Worm (Caenorhabditis elegans) whole organism, young adult: ENCODE measurements around the gene sru-39.

Experiments
- D2030.7 ChIP-seq: fragments of 200-800 bp; sonication (Bioruptor generic); IDR thresholded peaks from 2 replicates; pipeline ENCODE4 v1.3.6; 2022; ENCODE audit warnings: missing genetic modification reagents, missing genetic modification characterization, missing compliant biosample characterization
- Y95B8A.8 ChIP-seq: fragments of 200-800 bp; sonication (Bioruptor generic); IDR thresholded peaks from 2 replicates; pipeline ENCODE4 v1.3.6; 2022; ENCODE audit warnings: missing genetic modification reagents, missing genetic modification characterization, missing compliant biosample characterization
- ama-1 ChIP-seq, 3 experiments: fragments of 150-350 bp in 1 of 3; sonication (generic microtip) in 2 of 3; optimal IDR thresholded peaks; 2 replicates each; lab custom pipeline; 2014 to 2018; ENCODE audit warnings: missing biosample characterization in 2 of 3, missing genetic modification characterization in 2 of 3, missing genetic modification reagents in 2 of 3
- him-1 ChIP-seq: sonication (generic microtip); optimal IDR thresholded peaks from 2 replicates; lab custom pipeline; 2016; ENCODE audit warnings: missing genotype, missing genetic modification reagents, missing genetic modification characterization, missing compliant biosample characterization
- mxl-1 ChIP-seq: sonication (generic microtip); optimal IDR thresholded peaks from 2 replicates; lab custom pipeline; 2016; ENCODE audit warnings: missing genetic modification characterization, missing compliant biosample characterization
- nhr-27 ChIP-seq: fragments of 200-800 bp; sonication (Bioruptor generic); optimal IDR thresholded peaks from 2 replicates; lab custom pipeline; 2018; ENCODE audit warnings: mild to moderate bottlenecking, missing genetic modification characterization, moderate library complexity, missing compliant biosample characterization
- rec-8 ChIP-seq, 2 experiments: sonication (generic microtip); optimal IDR thresholded peaks; 2 replicates each; lab custom pipeline; 2016; ENCODE audit warnings: mild to moderate bottlenecking in 2 of 2, missing genetic modification characterization in 2 of 2, missing genetic modification reagents in 2 of 2, missing genotype in 2 of 2, missing biosample characterization in 1 of 2, missing compliant biosample characterization in 1 of 2, moderate library complexity in 1 of 2
- sea-2 ChIP-seq: fragments of 200-800 bp; sonication (Bioruptor generic); IDR thresholded peaks from 2 replicates; pipeline ENCODE4 v1.3.6; 2022; ENCODE audit warnings: missing genetic modification characterization, missing compliant biosample characterization
- snpc-3.4 ChIP-seq: sonication (generic microtip); optimal IDR thresholded peaks from 2 replicates; lab custom pipeline; 2017; ENCODE audit warnings: missing genetic modification characterization, mild to moderate bottlenecking, missing compliant biosample characterization, antibody characterized with exemption, moderate library complexity, missing genotype, missing genetic modification reagents
- zim-3 ChIP-seq: sonication (generic microtip); optimal IDR thresholded peaks from 2 replicates; lab custom pipeline; 2017; ENCODE audit warnings: mild to moderate bottlenecking, missing genetic modification characterization, moderate library complexity, missing compliant biosample characterization
- ztf-22 ChIP-seq: fragments of 200-800 bp; sonication (Bioruptor generic); optimal IDR thresholded peaks from 2 replicates; lab custom pipeline; 2018; ENCODE audit warnings: mild to moderate bottlenecking, missing genetic modification characterization, moderate library complexity, missing compliant biosample characterization

DNA sequence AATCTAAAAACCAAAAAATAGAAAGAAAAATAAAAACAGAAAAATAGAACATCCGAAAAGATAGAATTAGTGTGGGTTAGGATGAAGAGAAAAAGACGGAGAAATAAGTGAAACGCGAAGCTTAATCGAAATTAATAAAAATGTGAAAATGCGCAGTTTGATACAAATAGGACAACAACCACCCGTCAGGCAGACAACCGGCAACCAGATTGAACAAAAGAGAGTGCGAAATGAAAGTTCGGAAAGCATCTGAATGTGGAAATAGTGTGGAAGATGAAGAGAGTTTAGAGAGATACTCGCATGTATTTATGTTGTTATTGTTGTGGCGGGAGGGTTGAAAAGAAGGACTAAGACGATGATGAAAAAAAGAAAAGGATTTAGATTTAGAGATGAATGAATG is 44.8 kb upstream of the sru-39 start:
- TF ChIP-seq him-1 (tag; lab: Kevin White, UChicago) (no peak), rec-8 (tag; optimal IDR thresholded peaks at IDR 0.05; lab: Kevin White, UChicago) (no peak), D2030.7 (GFP tag; lab: Robert Waterston, UW) (no peak), ama-1 (optimal IDR thresholded peaks at IDR 0.05; lab: Kevin White, UChicago) (no peak), ama-1 (GFP tag; optimal IDR thresholded peaks at IDR 0.05; lab: Kevin White, UChicago) (no peak), mxl-1 (tag; lab: Kevin White, UChicago) (no peak), Y95B8A.8 (GFP tag; lab: Robert Waterston, UW) (no peak), ztf-22 (no peak), zim-3 (tag; lab: Kevin White, UChicago) (no peak), sea-2 (GFP tag; lab: Robert Waterston, UW) (no peak), snpc-3.4 (tag; lab: Kevin White, UChicago) (no peak), nhr-27 (tag; lab: Kevin White, UChicago) (no peak)
